Worm (Caenorhabditis elegans) whole organism, young adult: ENCODE results near the gene F58H1.2.

Source experiments
- Y67H2A.10 ChIP-seq: fragments of 200-800 bp; sonication (Bioruptor generic); conservative IDR thresholded peaks from 2 replicates; pipeline ENCODE4 v1.3.6; 2022; ENCODE audit warnings: missing genetic modification reagents, missing genetic modification characterization, missing compliant biosample characterization
- attf-3 ChIP-seq: fragments of 200-800 bp; sonication (Bioruptor generic); conservative IDR thresholded peaks from 2 replicates; pipeline ENCODE4 v1.3.6; 2022; ENCODE audit warnings: missing genetic modification reagents, missing genetic modification characterization, missing compliant biosample characterization
- dpl-1 ChIP-seq: fragments of 150-350 bp; optimal IDR thresholded peaks from 2 replicates; lab custom pipeline; 2014; ENCODE audit warnings: missing biosample characterization, missing genetic modification reagents, missing genetic modification characterization
- lir-1 ChIP-seq: fragments of 200-800 bp; sonication (Bioruptor generic); conservative IDR thresholded peaks from 2 replicates; pipeline ENCODE4 v1.3.6; 2022; ENCODE audit warnings: missing genetic modification reagents, missing genetic modification characterization, missing compliant biosample characterization
- tlf-1 ChIP-seq: fragments of 200-800 bp; sonication (Bioruptor generic); optimal IDR thresholded peaks from 2 replicates; lab custom pipeline; 2018; ENCODE audit warnings: mild to moderate bottlenecking, missing genetic modification characterization, missing compliant biosample characterization
- ztf-28 ChIP-seq: fragments of 200-800 bp; sonication (Bioruptor generic); IDR thresholded peaks from 2 replicates; pipeline ENCODE4 v1.3.6; 2022; ENCODE audit warnings: missing genetic modification reagents, missing genetic modification characterization, missing compliant biosample characterization

ce11 chrV:11887988-11888499, 40.9 kb upstream of the F58H1.2 start, which contains the start of gene adh-1:
- TF ChIP-seq ztf-28 (GFP tag; lab: Robert Waterston, UW) (no peak), attf-3 (GFP tag; lab: Robert Waterston, UW) (no peak), Y67H2A.10 (GFP tag; lab: Robert Waterston, UW) (no peak), dpl-1 (GFP tag; lab: Kevin White, UChicago) (no peak), lir-1 (GFP tag; lab: Robert Waterston, UW) (no peak), tlf-1 (GFP tag; lab: Kevin White, UChicago) (no peak)
